Worm (Caenorhabditis elegans) whole organism, midembryonic: ENCODE measurements around the gene xbx-1.

Experiments used
- flt-1 ChIP-seq: fragments of 200-800 bp; sonication (Bioruptor generic); IDR thresholded peaks from 2 replicates; pipeline ENCODE4 v1.3.6; 2022; ENCODE audit warnings: missing genetic modification characterization, missing compliant biosample characterization
- klf-2 ChIP-seq: fragments of 200-800 bp; sonication (Bioruptor generic); conservative IDR thresholded peaks from 2 replicates; pipeline ENCODE4 v1.3.6; 2022; ENCODE audit warnings: missing genetic modification reagents, missing genetic modification characterization, missing compliant biosample characterization
- med-1 ChIP-seq: sonication (generic microtip); optimal IDR thresholded peaks from 2 replicates; lab custom pipeline; 2017; ENCODE audit warnings: missing genetic modification characterization, mild to moderate bottlenecking, missing compliant biosample characterization, antibody characterized with exemption, missing genetic modification reagents; ENCODE audit not compliant: insufficient read depth
- tab-1 ChIP-seq: fragments of 200-800 bp; sonication (Bioruptor generic); IDR thresholded peaks from 2 replicates; pipeline ENCODE4 v1.3.6; 2022; ENCODE audit warnings: missing genetic modification characterization, missing compliant biosample characterization
- ztf-23 ChIP-seq: fragments of 200-800 bp; sonication (Bioruptor generic); IDR thresholded peaks from 2 replicates; pipeline ENCODE4 v1.3.6; 2022; ENCODE audit warnings: missing genetic modification reagents, missing genetic modification characterization, missing compliant biosample characterization
- ztf-29 ChIP-seq: fragments of 200-800 bp; sonication (Bioruptor generic); IDR thresholded peaks from 2 replicates; pipeline ENCODE4 v1.3.6; 2022; ENCODE audit warnings: missing genetic modification reagents, missing genetic modification characterization, missing compliant biosample characterization

- TF ChIP-seq ztf-29 (GFP tag; lab: Robert Waterston, UW) (no peak), klf-2 (GFP tag; lab: Robert Waterston, UW) (no peak), med-1 (GFP tag; lab: Kevin White, UChicago) (no peak), flt-1 (no peak), tab-1 (GFP tag; lab: Robert Waterston, UW) (no peak), ztf-23 (GFP tag; lab: Robert Waterston, UW) (no peak)
Observed at ce11 chrV:14984593-14984992, 4.6 kb downstream of the xbx-1 start, which contains the start of gene F02D8.4.
